Worm (Caenorhabditis elegans) whole organism, midembryonic: Measurements from ENCODE around the gene smi-1.

Experiments
- T22C8.4 ChIP-seq: fragments of 200-800 bp; sonication (Bioruptor generic); IDR thresholded peaks from 2 replicates; pipeline ENCODE4 v1.3.6; 2022; ENCODE audit warnings: missing genetic modification characterization, missing compliant biosample characterization
- cog-1 ChIP-seq: sonication (generic microtip); optimal IDR thresholded peaks from 2 replicates; lab custom pipeline; 2016; ENCODE audit warnings: missing genetic modification characterization, missing compliant biosample characterization
- flt-1 ChIP-seq: fragments of 200-800 bp; sonication (Bioruptor generic); IDR thresholded peaks from 2 replicates; pipeline ENCODE4 v1.3.6; 2022; ENCODE audit warnings: missing genetic modification characterization, missing compliant biosample characterization
- klf-2 ChIP-seq: fragments of 200-800 bp; sonication (Bioruptor generic); conservative IDR thresholded peaks from 2 replicates; pipeline ENCODE4 v1.3.6; 2022; ENCODE audit warnings: missing genetic modification reagents, missing genetic modification characterization, missing compliant biosample characterization
- med-1 ChIP-seq: sonication (generic microtip); optimal IDR thresholded peaks from 2 replicates; lab custom pipeline; 2017; ENCODE audit warnings: missing genetic modification characterization, mild to moderate bottlenecking, missing compliant biosample characterization, antibody characterized with exemption, missing genetic modification reagents; ENCODE audit not compliant: insufficient read depth
- ref-1 ChIP-seq: fragments of 200-800 bp; sonication (Bioruptor generic); conservative IDR thresholded peaks from 2 replicates; pipeline ENCODE4 v1.3.6; 2022; ENCODE audit warnings: missing genetic modification reagents, missing genetic modification characterization, missing compliant biosample characterization
- tab-1 ChIP-seq: fragments of 200-800 bp; sonication (Bioruptor generic); IDR thresholded peaks from 2 replicates; pipeline ENCODE4 v1.3.6; 2022; ENCODE audit warnings: missing genetic modification characterization, missing compliant biosample characterization
- ztf-23 ChIP-seq: fragments of 200-800 bp; sonication (Bioruptor generic); IDR thresholded peaks from 2 replicates; pipeline ENCODE4 v1.3.6; 2022; ENCODE audit warnings: missing genetic modification reagents, missing genetic modification characterization, missing compliant biosample characterization
- ztf-29 ChIP-seq: fragments of 200-800 bp; sonication (Bioruptor generic); IDR thresholded peaks from 2 replicates; pipeline ENCODE4 v1.3.6; 2022; ENCODE audit warnings: missing genetic modification reagents, missing genetic modification characterization, missing compliant biosample characterization

The smi-1 gene

ce11 chrIII:1925786-1926185, 47.6 kb downstream of the smi-1 start:
- TF ChIP-seq ztf-29 (GFP tag; lab: Robert Waterston, UW) = no peak
- TF ChIP-seq med-1 (GFP tag; lab: Kevin White, UChicago) = no peak
- no peak for TF ChIP-seq cog-1 (tag; lab: Kevin White, UChicago)
- TF ChIP-seq tab-1 (GFP tag; lab: Robert Waterston, UW) = no peak
- TF ChIP-seq klf-2 (GFP tag; lab: Robert Waterston, UW) = no peak
- TF ChIP-seq ref-1 (GFP tag; lab: Robert Waterston, UW) = no peak

ce11 chrIII:1926456-1926855, 48.3 kb downstream of the smi-1 start:
- TF ChIP-seq ztf-29 (GFP tag; lab: Robert Waterston, UW) (no peak), cog-1 (tag; lab: Kevin White, UChicago) (peak; percentile 5), flt-1 (peak; percentile 64; the same call in 1 of the 2 replicates)

ce11 chrIII:1927230-1927629, 49.1 kb downstream of the smi-1 start:
- no peak for TF ChIP-seq med-1 (GFP tag; lab: Kevin White, UChicago)
- TF ChIP-seq ztf-23 (GFP tag; lab: Robert Waterston, UW) = no peak
- no peak for TF ChIP-seq T22C8.4 (GFP tag; lab: Robert Waterston, UW)
- TF ChIP-seq flt-1 = no peak
- no peak for TF ChIP-seq ztf-29 (GFP tag; lab: Robert Waterston, UW)
- TF ChIP-seq ref-1 (GFP tag; lab: Robert Waterston, UW) = no peak
- no peak for TF ChIP-seq tab-1 (GFP tag; lab: Robert Waterston, UW)
- no peak for TF ChIP-seq cog-1 (tag; lab: Kevin White, UChicago)
- TF ChIP-seq klf-2 (GFP tag; lab: Robert Waterston, UW) = no peak

ce11 chrIII:1928741-1929499, 50.8 kb downstream of the smi-1 start:
- TF ChIP-seq flt-1 (no peak), klf-2 (GFP tag; lab: Robert Waterston, UW) (no peak), ztf-29 (GFP tag; lab: Robert Waterston, UW) (no peak), med-1 (GFP tag; lab: Kevin White, UChicago) (no peak), T22C8.4 (GFP tag; lab: Robert Waterston, UW) (no peak), ref-1 (GFP tag; lab: Robert Waterston, UW) (no peak), ztf-23 (GFP tag; lab: Robert Waterston, UW) (no peak), tab-1 (GFP tag; lab: Robert Waterston, UW) (no peak), cog-1 (tag; lab: Kevin White, UChicago) (no peak)
